Worm (Caenorhabditis elegans): ENCODE measurements around the gene K12H6.6.

Gene K12H6.6

DNA sequence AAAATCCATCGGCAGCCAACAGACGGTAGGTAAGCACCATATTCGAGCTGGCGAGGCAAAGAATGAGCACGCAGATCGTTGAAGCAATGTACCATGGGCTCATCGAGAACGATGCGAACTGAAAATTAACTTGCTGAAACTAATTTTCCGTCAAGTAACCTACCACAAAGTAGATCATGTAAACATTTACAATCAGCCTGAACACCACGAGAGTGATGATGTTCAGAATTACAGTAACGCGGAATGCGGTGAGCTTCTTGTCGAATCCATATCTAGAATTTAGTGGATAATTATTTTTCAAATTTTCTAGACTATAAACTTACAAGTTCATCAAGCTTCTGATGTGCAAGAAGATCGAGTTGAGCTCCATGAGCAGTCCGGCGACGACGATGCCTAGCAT lies 1.6 kb downstream of the K12H6.6 start:
- TF ChIP-seq T07F8.4 (tag; optimal IDR thresholded peaks at IDR 0.05) (no peak), attf-3 (GFP tag; conservative IDR thresholded peaks at IDR 0.05) (no peak), ZK185.1 (tag; optimal IDR thresholded peaks at IDR 0.05; ENCODE audit: poor library complexity, severe bottlenecking) (no peak), lsl-1 (GFP tag; optimal IDR thresholded peaks at IDR 0.05) (no peak), ceh-27 (GFP tag; optimal IDR thresholded peaks at IDR 0.05) (no peak), lsy-27 (tag; optimal IDR thresholded peaks at IDR 0.05; ENCODE audit: borderline replicate concordance, insufficient read depth) (no peak), B0261.1 (tag; optimal IDR thresholded peaks at IDR 0.05) (no peak), nhr-80 (tag; optimal IDR thresholded peaks at IDR 0.05) (no peak), lin-40 (tag; optimal IDR thresholded peaks at IDR 0.05) (no peak), egrh-3 (GFP tag; IDR thresholded peaks at IDR 0.05) (no peak), ceh-58 (GFP tag; IDR thresholded peaks at IDR 0.05) (no peak), ceh-100 (GFP tag; IDR thresholded peaks at IDR 0.05) (no peak), egl-18 (GFP tag; IDR thresholded peaks at IDR 0.05) (no peak), F33H1.4 (GFP tag; IDR thresholded peaks at IDR 0.05) (no peak), cebp-1 (GFP tag; IDR thresholded peaks at IDR 0.05) (no peak), cebp-1 (tag; optimal IDR thresholded peaks at IDR 0.05) (no peak), B0019.2 (GFP tag; conservative IDR thresholded peaks at IDR 0.05) (no peak), ekl-4 (GFP tag; IDR thresholded peaks at IDR 0.05) (no peak), K11D2.4 (GFP tag; IDR thresholded peaks at IDR 0.05) (no peak), Y56A3A.18 (GFP tag; IDR thresholded peaks at IDR 0.05) (no peak)

DNA sequence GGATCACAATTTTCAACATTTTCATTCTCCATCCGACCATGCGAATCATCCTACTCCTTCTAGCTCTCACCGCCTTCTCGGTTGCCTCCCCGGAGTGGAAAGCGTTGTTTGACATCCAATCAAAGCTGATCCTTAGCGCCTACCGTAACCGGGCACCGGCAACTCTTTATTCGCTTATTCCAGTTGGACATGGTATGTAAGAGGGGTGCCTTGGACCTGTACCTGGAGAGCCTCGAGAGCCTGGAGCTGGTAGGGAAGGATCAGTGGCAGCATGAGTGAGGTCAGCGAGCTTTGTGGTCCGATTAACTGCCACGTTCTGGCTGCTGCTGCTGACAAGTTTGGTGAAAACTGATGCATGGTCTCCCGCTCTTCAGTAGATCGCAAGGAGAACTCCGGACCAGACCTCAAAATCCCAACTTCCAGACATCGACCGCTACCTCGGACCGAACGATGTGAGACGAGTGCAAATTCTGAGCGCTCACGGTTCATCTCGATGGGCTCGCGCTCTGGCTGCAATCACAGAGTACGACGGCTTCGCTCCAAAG lies 3.1 kb downstream of the K12H6.6 start, which contains the start of gene K12H6.8:
Gene K12H6.8, plus strand, starts transcription at position 38 of the 545 bp plus-strand sequence.
- 0 out of 2 replicates have a peak, but pooled peaks have one; percentile 40 for TF ChIP-seq mcd-1 (GFP tag; IDR thresholded peaks at IDR 0.05)
- peak; percentile 17 for TF ChIP-seq repo-1 (tag; optimal IDR thresholded peaks at IDR 0.05)
- TF ChIP-seq dox-1 (GFP tag; IDR thresholded peaks at IDR 0.05) = no peak
- no peak for TF ChIP-seq lin-26 (GFP tag; IDR thresholded peaks at IDR 0.05)
- TF ChIP-seq efl-1 (GFP tag; optimal IDR thresholded peaks at IDR 0.05) = no peak
- no peak for TF ChIP-seq tbp1 (GFP tag; optimal IDR thresholded peaks at IDR 0.05)
- TF ChIP-seq nfya-1 (tag; optimal IDR thresholded peaks at IDR 0.05; ENCODE audit: borderline replicate concordance, insufficient read depth) = no peak
- TF ChIP-seq F49E8.2 (tag; optimal IDR thresholded peaks at IDR 0.05; ENCODE audit: insufficient read depth) = no peak
- TF ChIP-seq nfya-2 (GFP tag; IDR thresholded peaks at IDR 0.05) = no peak
- TF ChIP-seq sea-2 (GFP tag; IDR thresholded peaks at IDR 0.05) = no peak
- TF ChIP-seq hlh-26 (GFP tag; conservative IDR thresholded peaks at IDR 0.05) = no peak
- no peak for TF ChIP-seq ccch-3 (GFP tag; optimal IDR thresholded peaks at IDR 0.05)
- no peak for TF ChIP-seq Y53F4B.3 (GFP tag; IDR thresholded peaks at IDR 0.05)
- TF ChIP-seq snpc-1.3 (tag; optimal IDR thresholded peaks at IDR 0.05; ENCODE audit: insufficient read depth) = no peak
- TF ChIP-seq egrh-3 (GFP tag; IDR thresholded peaks at IDR 0.05) = 0 out of 2 replicates have a peak, but pooled peaks have one; percentile 37
- TF ChIP-seq F57A8.1 (GFP tag; optimal IDR thresholded peaks at IDR 0.05) = no peak
- no peak for TF ChIP-seq lir-1 (GFP tag; conservative IDR thresholded peaks at IDR 0.05)
- TF ChIP-seq hrde-1 (tag; optimal IDR thresholded peaks at IDR 0.05; ENCODE audit: borderline replicate concordance) = no peak
- TF ChIP-seq F23B12.7 (tag; optimal IDR thresholded peaks at IDR 0.05; ENCODE audit: insufficient read depth) = no peak
- no peak for TF ChIP-seq F10E7.11 (tag; optimal IDR thresholded peaks at IDR 0.05)
- TF ChIP-seq gei-17 (GFP tag; optimal IDR thresholded peaks at IDR 0.05) = no peak
- TF ChIP-seq lag-1 (GFP tag; IDR thresholded peaks at IDR 0.05) = no peak
- TF ChIP-seq F39B2.1 (GFP tag; IDR thresholded peaks at IDR 0.05) = no peak
- 0 out of 2 replicates have a peak, but pooled peaks have one; percentile 27 for TF ChIP-seq B0336.3 (GFP tag; IDR thresholded peaks at IDR 0.05)
- no peak for TF ChIP-seq nhr-179 (tag; optimal IDR thresholded peaks at IDR 0.05)
- TF ChIP-seq sptf-2 (GFP tag; optimal IDR thresholded peaks at IDR 0.05) = no peak
- TF ChIP-seq pha-4 (tag; optimal IDR thresholded peaks at IDR 0.05) = no peak
- no peak for TF ChIP-seq nfyb-1 (GFP tag; IDR thresholded peaks at IDR 0.05)
- TF ChIP-seq tbx-9 (tag; optimal IDR thresholded peaks at IDR 0.05; ENCODE audit: borderline replicate concordance) = no peak

Measured in whole organism, young adult.